Worm (Caenorhabditis elegans) whole organism, L4 larva: ENCODE measurements around the gene Y2H9A.4.

ENCODE experiments used
- F44E2.7 ChIP-seq: fragments of 200-800 bp; sonication (Bioruptor generic); IDR thresholded peaks from 2 replicates; pipeline ENCODE4 v2.1.2; 2022; ENCODE audit warnings: missing genetic modification characterization, missing compliant biosample characterization
- R02D3.7 ChIP-seq: fragments of 150-350 bp; sonication (generic microtip); optimal IDR thresholded peaks from 3 replicates; lab custom pipeline; 2014; ENCODE audit warnings: missing biosample characterization, missing genetic modification characterization
- T20F7.1 ChIP-seq: fragments of 200-800 bp; sonication (Bioruptor generic); optimal IDR thresholded peaks from 2 replicates; lab custom pipeline; 2018; ENCODE audit warnings: mild to moderate bottlenecking, missing genetic modification characterization, missing compliant biosample characterization
- T26A8.4 ChIP-seq: fragments of 200-800 bp; sonication (Bioruptor generic); IDR thresholded peaks from 2 replicates; pipeline ENCODE4 v1.3.6; 2022; ENCODE audit warnings: missing genetic modification characterization, missing compliant biosample characterization
- Y105C5A.15 ChIP-seq: fragments of 200-800 bp; sonication (Bioruptor generic); IDR thresholded peaks from 2 replicates; pipeline ENCODE4 v1.3.6; 2022; ENCODE audit warnings: missing genetic modification characterization, missing compliant biosample characterization
- Y5F2A.4 ChIP-seq: fragments of 200-800 bp; sonication (Bioruptor generic); optimal IDR thresholded peaks from 2 replicates; lab custom pipeline; 2018; ENCODE audit warnings: mild to moderate bottlenecking, missing genetic modification characterization, missing compliant biosample characterization
- ZK337.2 ChIP-seq: fragments of 200-800 bp; sonication (Bioruptor generic); IDR thresholded peaks from 2 replicates; pipeline ENCODE4 v1.3.6; 2022; ENCODE audit warnings: missing genetic modification reagents, missing genetic modification characterization, missing compliant biosample characterization
- aha-1 ChIP-seq: fragments of 150-350 bp; peaks from one replicate; lab custom pipeline; 2014; ENCODE audit warnings: missing biosample characterization, missing genetic modification characterization
- attf-4 ChIP-seq: sonication (generic microtip); optimal IDR thresholded peaks from 3 replicates; lab custom pipeline; 2017; ENCODE audit warnings: missing biosample characterization, missing genetic modification characterization
- ceh-20 ChIP-seq: fragments of 200-800 bp; sonication (Bioruptor generic); IDR thresholded peaks from 2 replicates; pipeline ENCODE4 v1.3.6; 2022; ENCODE audit warnings: missing genetic modification reagents, missing genetic modification characterization, missing compliant biosample characterization
- ceh-28 ChIP-seq: fragments of 150-350 bp; optimal IDR thresholded peaks from 2 replicates; lab custom pipeline; 2014; ENCODE audit warnings: missing biosample characterization, missing genetic modification reagents, missing genetic modification characterization
- ceh-44 ChIP-seq: fragments of 200-800 bp; sonication (Bioruptor generic); IDR thresholded peaks from 2 replicates; pipeline ENCODE4 v1.3.6; 2022; ENCODE audit warnings: missing genetic modification reagents, missing genetic modification characterization, missing compliant biosample characterization
- ceh-62 ChIP-seq: sonication (generic microtip); optimal IDR thresholded peaks from 2 replicates; lab custom pipeline; 2017; ENCODE audit warnings: missing biosample characterization, missing genetic modification characterization
- ces-1 ChIP-seq: fragments of 150-350 bp; sonication (generic microtip); optimal IDR thresholded peaks from 4 replicates; lab custom pipeline; 2014; ENCODE audit warnings: missing biosample characterization, missing genetic modification reagents, missing genetic modification characterization
- cey-2 ChIP-seq: sonication (generic microtip); optimal IDR thresholded peaks from 3 replicates; lab custom pipeline; 2017; ENCODE audit warnings: missing genetic modification characterization, mild to moderate bottlenecking, missing compliant biosample characterization, antibody characterized with exemption, borderline replicate concordance; ENCODE audit not compliant: insufficient read depth
- daf-16 ChIP-seq, 3 experiments: sonication (generic microtip); optimal IDR thresholded peaks; 2 replicates each; lab custom pipeline; 2016 to 2017; ENCODE audit warnings: missing genetic modification characterization in 3 of 3, missing genetic modification reagents in 3 of 3, mild to moderate bottlenecking in 2 of 3, missing compliant biosample characterization in 2 of 3, missing biosample characterization in 1 of 3, moderate library complexity in 1 of 3
- daf-8 ChIP-seq: fragments of 200-800 bp; sonication (Bioruptor generic); IDR thresholded peaks from 2 replicates; pipeline ENCODE4 v1.3.6; 2022; ENCODE audit warnings: missing genetic modification characterization, missing compliant biosample characterization
- dmd-9 ChIP-seq: fragments of 200-800 bp; sonication (Bioruptor generic); IDR thresholded peaks from 2 replicates; pipeline ENCODE4 v1.3.6; 2022; ENCODE audit warnings: missing genetic modification reagents, missing genetic modification characterization, missing compliant biosample characterization
- dpl-1 ChIP-seq: fragments of 150-350 bp; optimal IDR thresholded peaks from 2 replicates; lab custom pipeline; 2014; ENCODE audit warnings: missing biosample characterization, missing genetic modification reagents, missing genetic modification characterization
- dve-1 ChIP-seq: sonication (generic microtip); optimal IDR thresholded peaks from 2 replicates; lab custom pipeline; 2017; ENCODE audit warnings: antibody characterized with exemption, mild to moderate bottlenecking, missing genetic modification characterization, missing compliant biosample characterization; ENCODE audit not compliant: insufficient read depth
- egl-27 ChIP-seq: sonication (generic microtip); optimal IDR thresholded peaks from 3 replicates; lab custom pipeline; 2017; ENCODE audit warnings: missing biosample characterization, missing genetic modification reagents, missing genetic modification characterization
- hlh-11 ChIP-seq: fragments of 200-800 bp; sonication (Bioruptor generic); optimal IDR thresholded peaks from 2 replicates; lab custom pipeline; 2018; ENCODE audit warnings: mild to moderate bottlenecking, missing genetic modification characterization, missing compliant biosample characterization
- hmg-1.1 ChIP-seq: fragments of 200-800 bp; sonication (Bioruptor generic); IDR thresholded peaks from 2 replicates; pipeline ENCODE4 v1.3.6; 2022; ENCODE audit warnings: missing genetic modification reagents, missing genetic modification characterization, missing compliant biosample characterization
- lim-7 ChIP-seq: fragments of 200-800 bp; sonication (Bioruptor generic); IDR thresholded peaks from 2 replicates; pipeline ENCODE4 v1.3.6; 2022; ENCODE audit warnings: missing genetic modification characterization, missing compliant biosample characterization
- lin-13 ChIP-seq: fragments of 150-350 bp; optimal IDR thresholded peaks from 2 replicates; lab custom pipeline; 2014; ENCODE audit warnings: missing biosample characterization, missing genetic modification reagents, missing genetic modification characterization
- lin-15B ChIP-seq: fragments of 150-350 bp; sonication (generic microtip); optimal IDR thresholded peaks from 3 replicates; lab custom pipeline; 2014; ENCODE audit warnings: missing biosample characterization, missing genetic modification characterization
- lin-29 ChIP-seq: fragments of 200-800 bp; sonication (Bioruptor generic); IDR thresholded peaks from 2 replicates; pipeline ENCODE4 v1.3.6; 2022; ENCODE audit warnings: missing genetic modification reagents, missing genetic modification characterization, missing compliant biosample characterization
- lin-39 ChIP-seq: fragments of 150-350 bp; optimal IDR thresholded peaks from 2 replicates; lab custom pipeline; 2014; ENCODE audit warnings: missing biosample characterization, missing genetic modification reagents, missing genetic modification characterization
- lir-3 ChIP-seq: sonication (generic microtip); optimal IDR thresholded peaks from 2 replicates; lab custom pipeline; 2016; ENCODE audit warnings: mild to moderate bottlenecking, missing genetic modification characterization, missing compliant biosample characterization
- madf-5 ChIP-seq, 2 experiments: fragments of 200-800 bp; sonication (Bioruptor generic); IDR thresholded peaks; 2 replicates each; pipeline ENCODE4 v1.3.6; 2022; ENCODE audit warnings: missing compliant biosample characterization in 2 of 2, missing genetic modification characterization in 2 of 2
- mdl-1 ChIP-seq, 2 experiments: fragments of 150-350 bp in 1 of 2; sonication (generic microtip) in 1 of 2; optimal IDR thresholded peaks; 2 replicates each; lab custom pipeline; 2014 to 2017; ENCODE audit warnings: missing biosample characterization in 2 of 2, missing genetic modification characterization in 2 of 2
- mdt-29 ChIP-seq: fragments of 200-800 bp; sonication (Bioruptor generic); IDR thresholded peaks from 2 replicates; pipeline ENCODE4 v1.3.6; 2022; ENCODE audit warnings: missing genetic modification reagents, missing genetic modification characterization, missing compliant biosample characterization
- mep-1 ChIP-seq: fragments of 150-350 bp; sonication (generic microtip); optimal IDR thresholded peaks from 3 replicates; lab custom pipeline; 2014; ENCODE audit warnings: missing biosample characterization, missing genetic modification characterization
- mes-2 ChIP-seq: sonication (generic microtip); optimal IDR thresholded peaks from 2 replicates; lab custom pipeline; 2016; ENCODE audit warnings: missing genotype, mild to moderate bottlenecking, missing genetic modification characterization, missing compliant biosample characterization; ENCODE audit not compliant: poor library complexity, severe bottlenecking
- mxl-3 ChIP-seq: fragments of 200-800 bp; sonication (Bioruptor generic); optimal IDR thresholded peaks from 2 replicates; lab custom pipeline; 2018; ENCODE audit warnings: mild to moderate bottlenecking, missing genetic modification characterization, missing compliant biosample characterization
- nhr-102 ChIP-seq: sonication (generic microtip); optimal IDR thresholded peaks from 2 replicates; lab custom pipeline; 2016; ENCODE audit warnings: mild to moderate bottlenecking, missing genetic modification characterization, moderate library complexity, missing compliant biosample characterization
- nhr-111 ChIP-seq: fragments of 200-800 bp; sonication (Bioruptor generic); optimal IDR thresholded peaks from 2 replicates; lab custom pipeline; 2018; ENCODE audit warnings: mild to moderate bottlenecking, missing genetic modification characterization, missing compliant biosample characterization
- nhr-41 ChIP-seq: fragments of 200-800 bp; sonication (Bioruptor generic); IDR thresholded peaks from 2 replicates; pipeline ENCODE4 v1.3.6; 2022; ENCODE audit warnings: missing genetic modification reagents, missing genetic modification characterization, missing compliant biosample characterization
- pha-4 ChIP-seq, 2 experiments: fragments of 150-350 bp in 1 of 2; fragments of 200-800 bp in 1 of 2; sonication (Bioruptor generic) in 1 of 2; IDR thresholded peaks in 1 of 2; optimal IDR thresholded peaks in 1 of 2; 2 replicates each; pipeline versions ENCODE4 v1.3.6 to Lab custom; 2014 to 2022; ENCODE audit warnings: missing genetic modification characterization in 2 of 2, missing genetic modification reagents in 2 of 2, missing biosample characterization in 1 of 2, missing compliant biosample characterization in 1 of 2
- pqm-1 ChIP-seq: sonication (generic microtip); optimal IDR thresholded peaks from 2 replicates; lab custom pipeline; 2017; ENCODE audit warnings: missing biosample characterization, missing genetic modification characterization
- saeg-2 ChIP-seq: fragments of 200-800 bp; sonication (Bioruptor generic); IDR thresholded peaks from 2 replicates; pipeline ENCODE4 v1.3.6; 2022; ENCODE audit warnings: missing genetic modification reagents, missing genetic modification characterization, missing compliant biosample characterization
- skn-1 ChIP-seq: fragments of 150-350 bp; optimal IDR thresholded peaks from 2 replicates; lab custom pipeline; 2014; ENCODE audit warnings: missing biosample characterization, missing genetic modification characterization
- tra-1 ChIP-seq: fragments of 200-800 bp; sonication (Bioruptor generic); IDR thresholded peaks from 2 replicates; pipeline ENCODE4 v1.3.6; 2022; ENCODE audit warnings: missing genetic modification reagents, missing genetic modification characterization, missing compliant biosample characterization
- zfp-2 ChIP-seq: sonication (generic microtip); optimal IDR thresholded peaks from 2 replicates; lab custom pipeline; 2016; ENCODE audit warnings: mild to moderate bottlenecking, missing genetic modification characterization, missing compliant biosample characterization
- ztf-7 ChIP-seq: fragments of 150-350 bp; optimal IDR thresholded peaks from 2 replicates; lab custom pipeline; 2014; ENCODE audit warnings: missing biosample characterization, missing genetic modification characterization

Gene Y2H9A.4

DNA sequence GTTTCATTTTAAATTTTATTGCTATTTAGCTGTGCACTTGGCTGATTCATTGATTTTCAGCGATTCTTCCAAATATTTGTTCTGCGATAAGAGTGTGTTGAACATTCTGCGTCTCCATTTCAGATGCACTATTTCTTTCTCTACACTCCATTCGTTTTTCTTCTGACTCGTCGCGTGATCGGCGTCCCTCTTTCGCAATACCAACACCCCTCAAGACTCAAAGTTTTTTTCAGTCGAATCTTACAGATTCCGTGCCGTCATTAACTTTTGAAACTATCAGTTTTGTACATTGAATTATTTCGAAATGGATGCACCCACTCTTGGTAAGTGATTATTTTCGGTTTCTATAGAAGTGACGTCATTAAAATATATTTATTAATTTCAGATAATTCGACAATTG, 17.3 kb downstream of the Y2H9A.4 start, which contains the start of gene frm-10 (continued):
- TF ChIP-seq nhr-102 (tag; lab: Kevin White, UChicago) (peak; percentile 47), T20F7.1 (GFP tag; lab: Kevin White, UChicago) (peak; percentile 80), lin-13 (GFP tag; lab: Kevin White, UChicago) (peak; percentile 58), ceh-62 (tag; lab: Kevin White, UChicago) (no peak), tra-1 (GFP tag; lab: Robert Waterston, UW) (0 out of 2 replicates have a peak, but pooled peaks have one; percentile 48), lin-39 (tag; lab: Kevin White, UChicago) (no peak), dpl-1 (GFP tag; lab: Kevin White, UChicago) (peak; percentile 25), mdt-29 (GFP tag; lab: Robert Waterston, UW) (0 out of 2 replicates have a peak, but pooled peaks have one; percentile 49), zfp-2 (tag; lab: Kevin White, UChicago) (no peak), mxl-3 (GFP tag; lab: Kevin White, UChicago) (no peak), ceh-20 (GFP tag; lab: Robert Waterston, UW) (peak; percentile 42; the same call in 1 of the 2 replicates), hmg-1.1 (GFP tag; lab: Robert Waterston, UW) (peak; percentile 66; the same call in 1 of the 2 replicates), mdl-1 (tag; optimal IDR thresholded peaks at IDR 0.05; lab: Kevin White, UChicago) (peak in 1 of 2 experiments; percentile 75)

ce11 chrV:13464123-13464522, 18.4 kb downstream of the Y2H9A.4 start:
- TF ChIP-seq mes-2: no peak
- TF ChIP-seq lin-15B (tag; lab: Kevin White, UChicago): no peak
- TF ChIP-seq madf-5 (GFP tag; IDR thresholded peaks at IDR 0.05; lab: Robert Waterston, UW): no peak
- no peak for TF ChIP-seq dve-1 (tag; lab: Kevin White, UChicago)
- peak; percentile 27 for TF ChIP-seq mep-1 (tag; lab: Kevin White, UChicago)
- TF ChIP-seq ces-1 (GFP tag; lab: Kevin White, UChicago): peak; percentile 18
- peak; percentile 54 for TF ChIP-seq aha-1 (tag; lab: Kevin White, UChicago)
- TF ChIP-seq nhr-111 (GFP tag; lab: Kevin White, UChicago): no peak
- no peak for TF ChIP-seq dmd-9 (GFP tag; lab: Robert Waterston, UW)
- TF ChIP-seq lim-7: no peak
- TF ChIP-seq nhr-41 (GFP tag; lab: Robert Waterston, UW): no peak
- no peak for TF ChIP-seq T26A8.4 (GFP tag; lab: Robert Waterston, UW)
- no peak for TF ChIP-seq ceh-44 (GFP tag; lab: Robert Waterston, UW)
- TF ChIP-seq Y5F2A.4 (GFP tag; lab: Kevin White, UChicago): no peak
- no peak for TF ChIP-seq pha-4 (GFP tag; IDR thresholded peaks at IDR 0.05; lab: Robert Waterston, UW)
- no peak for TF ChIP-seq pha-4 (tag; optimal IDR thresholded peaks at IDR 0.05; lab: Kevin White, UChicago)
- no peak for TF ChIP-seq daf-16 (GFP tag; optimal IDR thresholded peaks at IDR 0.05; lab: Kevin White, UChicago)
- TF ChIP-seq daf-16 (tag; optimal IDR thresholded peaks at IDR 0.05; lab: Kevin White, UChicago): peak; percentile 4
- no peak for TF ChIP-seq ceh-28 (tag; lab: Kevin White, UChicago)
- no peak for TF ChIP-seq lir-3
- TF ChIP-seq mdt-29 (GFP tag; lab: Robert Waterston, UW): no peak
- no peak for TF ChIP-seq lin-29 (GFP tag; lab: Robert Waterston, UW)
- no peak for TF ChIP-seq pqm-1 (tag; lab: Kevin White, UChicago)
- TF ChIP-seq egl-27 (tag; lab: Kevin White, UChicago): no peak
- TF ChIP-seq hlh-11 (tag; lab: Kevin White, UChicago): no peak

ce11 chrV:13468190-13468765, 22.6 kb downstream of the Y2H9A.4 start, which contains the start of the genes F25H9.6 and F25H9.7:
TSS of gene F25H9.6 (minus strand) at chrV:13468361.
TSS of gene F25H9.7 (plus strand) at chrV:13468376.
- peak; percentile 77 for TF ChIP-seq dpl-1 (GFP tag; lab: Kevin White, UChicago)
- no peak for TF ChIP-seq cey-2 (tag; lab: Kevin White, UChicago)
- TF ChIP-seq saeg-2 (GFP tag; lab: Robert Waterston, UW): no peak
- TF ChIP-seq mdt-29 (GFP tag; lab: Robert Waterston, UW): peak; percentile 69; the same call in 1 of the 2 replicates
- no peak for TF ChIP-seq R02D3.7
- TF ChIP-seq Y105C5A.15 (GFP tag; lab: Robert Waterston, UW): no peak
- peak; percentile 71 for TF ChIP-seq mxl-3 (GFP tag; lab: Kevin White, UChicago)
- TF ChIP-seq lin-13 (GFP tag; lab: Kevin White, UChicago): peak; percentile 66
- peak; percentile 99 for TF ChIP-seq ZK337.2 (GFP tag; lab: Robert Waterston, UW)
- TF ChIP-seq pha-4 (GFP tag; IDR thresholded peaks at IDR 0.05; lab: Robert Waterston, UW): peak; percentile 36; the same call in 1 of the 2 replicates
- no peak for TF ChIP-seq pha-4 (tag; optimal IDR thresholded peaks at IDR 0.05; lab: Kevin White, UChicago)
- TF ChIP-seq skn-1 (tag; lab: Kevin White, UChicago): no peak
- no peak for TF ChIP-seq F44E2.7 (GFP tag; lab: Robert Waterston, UW)
- no peak for TF ChIP-seq attf-4 (tag; lab: Kevin White, UChicago)
- peak; percentile 83 for TF ChIP-seq ceh-20 (GFP tag; lab: Robert Waterston, UW)
- no peak for TF ChIP-seq Y5F2A.4 (GFP tag; lab: Kevin White, UChicago)
- TF ChIP-seq daf-8 (GFP tag; lab: Robert Waterston, UW): no peak
- peak; percentile 65 for TF ChIP-seq ztf-7 (tag; lab: Kevin White, UChicago)
- peak; percentile 98 for TF ChIP-seq dmd-9 (GFP tag; lab: Robert Waterston, UW)
